Worm (Caenorhabditis elegans) whole organism, L4 larva: ENCODE data around the gene R05G6.4.

ENCODE experiments used
- R02D3.7 ChIP-seq: fragments of 150-350 bp; sonication (generic microtip); optimal IDR thresholded peaks from 3 replicates; lab custom pipeline; 2014; ENCODE audit warnings: missing biosample characterization, missing genetic modification characterization
- ceh-44 ChIP-seq: fragments of 200-800 bp; sonication (Bioruptor generic); IDR thresholded peaks from 2 replicates; pipeline ENCODE4 v1.3.6; 2022; ENCODE audit warnings: missing genetic modification reagents, missing genetic modification characterization, missing compliant biosample characterization
- dmd-8 ChIP-seq: fragments of 200-800 bp; sonication (Bioruptor generic); IDR thresholded peaks from 2 replicates; pipeline ENCODE4 v1.3.6; 2022; ENCODE audit warnings: missing genetic modification characterization, missing compliant biosample characterization
- gei-8 ChIP-seq: fragments of 200-800 bp; sonication (Bioruptor generic); optimal IDR thresholded peaks from 2 replicates; lab custom pipeline; 2018; ENCODE audit warnings: mild to moderate bottlenecking, missing genetic modification characterization, missing compliant biosample characterization
- lim-7 ChIP-seq: fragments of 200-800 bp; sonication (Bioruptor generic); IDR thresholded peaks from 2 replicates; pipeline ENCODE4 v1.3.6; 2022; ENCODE audit warnings: missing genetic modification characterization, missing compliant biosample characterization
- lin-13 ChIP-seq: fragments of 150-350 bp; optimal IDR thresholded peaks from 2 replicates; lab custom pipeline; 2014; ENCODE audit warnings: missing biosample characterization, missing genetic modification reagents, missing genetic modification characterization
- madf-5 ChIP-seq, 2 experiments: fragments of 200-800 bp; sonication (Bioruptor generic); IDR thresholded peaks; 2 replicates each; pipeline ENCODE4 v1.3.6; 2022; ENCODE audit warnings: missing compliant biosample characterization in 2 of 2, missing genetic modification characterization in 2 of 2
- mxl-2 ChIP-seq: fragments of 200-800 bp; sonication (Bioruptor generic); conservative IDR thresholded peaks from 2 replicates; pipeline ENCODE4 v1.3.6; 2022; ENCODE audit warnings: missing genetic modification reagents, missing genetic modification characterization, missing compliant biosample characterization
- nhr-10 ChIP-seq: fragments of 150-350 bp; optimal IDR thresholded peaks from 2 replicates; lab custom pipeline; 2014; ENCODE audit warnings: missing biosample characterization, missing genetic modification characterization
- nhr-11 ChIP-seq: fragments of 150-350 bp; optimal IDR thresholded peaks from 2 replicates; lab custom pipeline; 2014; ENCODE audit warnings: missing biosample characterization, missing genetic modification characterization
- nhr-76 ChIP-seq: fragments of 150-350 bp; optimal IDR thresholded peaks from 2 replicates; lab custom pipeline; 2014; ENCODE audit warnings: missing biosample characterization, missing genetic modification characterization
- pha-4 ChIP-seq, 2 experiments: fragments of 150-350 bp in 1 of 2; fragments of 200-800 bp in 1 of 2; sonication (Bioruptor generic) in 1 of 2; IDR thresholded peaks in 1 of 2; optimal IDR thresholded peaks in 1 of 2; 2 replicates each; pipeline versions ENCODE4 v1.3.6 to Lab custom; 2014 to 2022; ENCODE audit warnings: missing genetic modification characterization in 2 of 2, missing genetic modification reagents in 2 of 2, missing biosample characterization in 1 of 2, missing compliant biosample characterization in 1 of 2
- pqm-1 ChIP-seq: sonication (generic microtip); optimal IDR thresholded peaks from 2 replicates; lab custom pipeline; 2017; ENCODE audit warnings: missing biosample characterization, missing genetic modification characterization
- tag-97 ChIP-seq: fragments of 200-800 bp; sonication (Bioruptor generic); IDR thresholded peaks from 2 replicates; pipeline ENCODE4 v1.3.6; 2022; ENCODE audit warnings: missing genetic modification characterization, missing compliant biosample characterization

ce11 chrIV:7549844-7550243 lies 36.8 kb downstream of the R05G6.4 start:
- TF ChIP-seq pqm-1 (peak; percentile 42), lin-13 (GFP tag; lab: Kevin White, UChicago) (peak; percentile 29), nhr-11 (tag; lab: Kevin White, UChicago) (no peak), nhr-10 (tag; lab: Kevin White, UChicago) (no peak), pha-4 (GFP tag; IDR thresholded peaks at IDR 0.05; lab: Robert Waterston, UW) (no peak), pha-4 (tag; optimal IDR thresholded peaks at IDR 0.05; lab: Kevin White, UChicago) (no peak), nhr-76 (no peak), dmd-8 (GFP tag; lab: Robert Waterston, UW) (no peak), tag-97 (GFP tag; lab: Robert Waterston, UW) (no peak), gei-8 (no peak), R02D3.7 (tag; lab: Kevin White, UChicago) (no peak), madf-5 (GFP tag; IDR thresholded peaks at IDR 0.05; lab: Robert Waterston, UW) (0 out of 4 replicates have a peak, but pooled peaks of 1 of the 2 experiments have one; percentile 70), ceh-44 (GFP tag; lab: Robert Waterston, UW) (no peak), lim-7 (GFP tag; lab: Robert Waterston, UW) (no peak), mxl-2 (GFP tag; lab: Robert Waterston, UW) (no peak)
